Worm (Caenorhabditis elegans) whole organism, L2 larva: ENCODE results near the gene M03F8.7.

ENCODE experiments used
- F13H6.1 ChIP-seq: sonication (generic microtip); optimal IDR thresholded peaks from 2 replicates; lab custom pipeline; 2016; ENCODE audit warnings: missing genetic modification characterization, missing compliant biosample characterization
- Y55F3AM.14 ChIP-seq: fragments of 200-800 bp; sonication (Bioruptor generic); optimal IDR thresholded peaks from 2 replicates; lab custom pipeline; 2018; ENCODE audit warnings: mild to moderate bottlenecking, missing genetic modification characterization, missing compliant biosample characterization
- ZK546.5 ChIP-seq: sonication (generic microtip); optimal IDR thresholded peaks from 2 replicates; lab custom pipeline; 2017; ENCODE audit warnings: missing biosample characterization, missing genetic modification characterization
- aly-2 ChIP-seq: fragments of 150-350 bp; optimal IDR thresholded peaks from 2 replicates; lab custom pipeline; 2014; ENCODE audit warnings: missing biosample characterization, missing genetic modification characterization
- ceh-16 ChIP-seq: fragments of 150-350 bp; optimal IDR thresholded peaks from 2 replicates; lab custom pipeline; 2014; ENCODE audit warnings: missing biosample characterization, missing genetic modification characterization
- ceh-82 ChIP-seq: fragments of 150-350 bp; optimal IDR thresholded peaks from 2 replicates; lab custom pipeline; 2014; ENCODE audit warnings: missing biosample characterization, missing genetic modification characterization
- crh-2 ChIP-seq: sonication (generic microtip); optimal IDR thresholded peaks from 2 replicates; lab custom pipeline; 2017; ENCODE audit warnings: missing biosample characterization, missing genetic modification characterization
- fos-1 ChIP-seq: fragments of 150-350 bp; optimal IDR thresholded peaks from 2 replicates; lab custom pipeline; 2014; ENCODE audit warnings: missing biosample characterization, missing genetic modification characterization
- gmeb-1 ChIP-seq: fragments of 150-350 bp; optimal IDR thresholded peaks from 2 replicates; lab custom pipeline; 2014; ENCODE audit warnings: missing biosample characterization, missing genetic modification characterization
- lin-39 ChIP-seq: fragments of 150-350 bp; optimal IDR thresholded peaks from 2 replicates; lab custom pipeline; 2014; ENCODE audit warnings: missing biosample characterization, missing genetic modification reagents, missing genetic modification characterization
- lsy-2 ChIP-seq, 2 experiments: fragments of 150-350 bp in 1 of 2; sonication (generic microtip) in 1 of 2; optimal IDR thresholded peaks; 2 replicates each; lab custom pipeline; 2014 to 2017; ENCODE audit warnings: missing biosample characterization in 2 of 2, missing genetic modification characterization in 2 of 2
- mab-5 ChIP-seq: fragments of 150-350 bp; optimal IDR thresholded peaks from 2 replicates; lab custom pipeline; 2014; ENCODE audit warnings: missing biosample characterization, missing genetic modification characterization
- mbf-1 ChIP-seq: sonication (generic microtip); optimal IDR thresholded peaks from 2 replicates; lab custom pipeline; 2017; ENCODE audit warnings: missing biosample characterization, missing genetic modification characterization
- mdl-1 ChIP-seq, 2 experiments: fragments of 150-350 bp in 1 of 2; sonication (generic microtip) in 1 of 2; optimal IDR thresholded peaks; 2 replicates each; lab custom pipeline; 2017; ENCODE audit warnings: missing biosample characterization in 2 of 2, missing genetic modification characterization in 2 of 2
- nhr-10 ChIP-seq: sonication (generic microtip); optimal IDR thresholded peaks from 2 replicates; lab custom pipeline; 2017; ENCODE audit warnings: missing biosample characterization, missing genetic modification characterization
- nhr-11 ChIP-seq: fragments of 150-350 bp; optimal IDR thresholded peaks from 2 replicates; lab custom pipeline; 2014; ENCODE audit warnings: missing biosample characterization, missing genetic modification characterization
- nhr-12 ChIP-seq: fragments of 150-350 bp; optimal IDR thresholded peaks from 2 replicates; lab custom pipeline; 2014; ENCODE audit warnings: missing biosample characterization, missing genetic modification characterization
- nhr-129 ChIP-seq: fragments of 150-350 bp; optimal IDR thresholded peaks from 2 replicates; lab custom pipeline; 2014; ENCODE audit warnings: missing biosample characterization, missing genetic modification characterization
- nhr-21 ChIP-seq: fragments of 150-350 bp; optimal IDR thresholded peaks from 2 replicates; lab custom pipeline; 2014; ENCODE audit warnings: missing biosample characterization, missing genetic modification characterization
- nhr-237 ChIP-seq: fragments of 150-350 bp; optimal IDR thresholded peaks from 2 replicates; lab custom pipeline; 2014; ENCODE audit warnings: missing biosample characterization, missing genetic modification characterization
- nhr-25 ChIP-seq: fragments of 150-350 bp; sonication (generic microtip); optimal IDR thresholded peaks from 3 replicates; lab custom pipeline; 2014; ENCODE audit warnings: missing biosample characterization, missing genetic modification characterization
- nhr-77 ChIP-seq: fragments of 150-350 bp; optimal IDR thresholded peaks from 2 replicates; lab custom pipeline; 2014; ENCODE audit warnings: missing biosample characterization, missing genetic modification characterization
- peb-1 ChIP-seq: fragments of 150-350 bp; optimal IDR thresholded peaks from 2 replicates; lab custom pipeline; 2014; ENCODE audit warnings: missing biosample characterization, missing genetic modification characterization
- skn-1 ChIP-seq: sonication (generic microtip); optimal IDR thresholded peaks from 2 replicates; lab custom pipeline; 2017; ENCODE audit warnings: missing biosample characterization, missing genetic modification characterization
- sma-3 ChIP-seq: sonication (generic microtip); optimal IDR thresholded peaks from 2 replicates; lab custom pipeline; 2016; ENCODE audit warnings: missing genetic modification reagents, missing genetic modification characterization, missing compliant biosample characterization
- sma-9 ChIP-seq, 2 experiments: fragments of 150-350 bp in 1 of 2; sonication (generic microtip) in 1 of 2; optimal IDR thresholded peaks; 2 replicates each; lab custom pipeline; 2014 to 2016; ENCODE audit warnings: missing genetic modification characterization in 2 of 2, mild to moderate bottlenecking in 1 of 2, missing biosample characterization in 1 of 2, missing compliant biosample characterization in 1 of 2, missing genetic modification reagents in 1 of 2, moderate library complexity in 1 of 2
- snpc-4 ChIP-seq: fragments of 150-350 bp; optimal IDR thresholded peaks from 2 replicates; lab custom pipeline; 2014; ENCODE audit warnings: missing biosample characterization, missing genetic modification characterization
- unc-39 ChIP-seq: fragments of 150-350 bp; optimal IDR thresholded peaks from 2 replicates; lab custom pipeline; 2014; ENCODE audit warnings: missing biosample characterization, missing genetic modification characterization
- unc-55 ChIP-seq: fragments of 150-350 bp; sonication (generic microtip); optimal IDR thresholded peaks from 3 replicates; lab custom pipeline; 2014; ENCODE audit warnings: missing biosample characterization, missing genetic modification reagents, missing genetic modification characterization
- unc-62 ChIP-seq: fragments of 150-350 bp; optimal IDR thresholded peaks from 2 replicates; lab custom pipeline; 2014; ENCODE audit warnings: missing biosample characterization, missing genetic modification reagents, missing genetic modification characterization
- ztf-1 ChIP-seq: fragments of 200-800 bp; sonication (Bioruptor generic); conservative IDR thresholded peaks from 2 replicates; pipeline ENCODE4 v1.3.6; 2022; ENCODE audit warnings: missing genetic modification characterization, missing compliant biosample characterization
- ztf-11 ChIP-seq: sonication (generic microtip); optimal IDR thresholded peaks from 2 replicates; lab custom pipeline; 2017; ENCODE audit warnings: missing biosample characterization, missing genetic modification characterization
- ztf-4 ChIP-seq: fragments of 150-350 bp; optimal IDR thresholded peaks from 2 replicates; lab custom pipeline; 2014; ENCODE audit warnings: missing biosample characterization, missing genetic modification characterization

Gene M03F8.7

ce11 chrV:5982722-5983121 is 46.0 kb downstream of the M03F8.7 start:
- TF ChIP-seq nhr-25 (no peak), unc-55 (GFP tag; lab: Kevin White, UChicago) (no peak), snpc-4 (tag; lab: Kevin White, UChicago) (no peak), sma-9 (GFP tag; optimal IDR thresholded peaks at IDR 0.05; lab: Kevin White, UChicago) (no peak), sma-9 (tag; optimal IDR thresholded peaks at IDR 0.05; lab: Kevin White, UChicago) (no peak), nhr-11 (tag; lab: Kevin White, UChicago) (no peak), aly-2 (tag; lab: Kevin White, UChicago) (no peak), unc-39 (tag; lab: Kevin White, UChicago) (no peak), lin-39 (tag; lab: Kevin White, UChicago) (no peak), skn-1 (tag; lab: Kevin White, UChicago) (no peak), crh-2 (tag; lab: Kevin White, UChicago) (no peak), fos-1 (no peak), F13H6.1 (tag; lab: Kevin White, UChicago) (no peak), nhr-129 (tag; lab: Kevin White, UChicago) (no peak), lsy-2 (tag; optimal IDR thresholded peaks at IDR 0.05; lab: Kevin White, UChicago) (no peak)

DNA sequence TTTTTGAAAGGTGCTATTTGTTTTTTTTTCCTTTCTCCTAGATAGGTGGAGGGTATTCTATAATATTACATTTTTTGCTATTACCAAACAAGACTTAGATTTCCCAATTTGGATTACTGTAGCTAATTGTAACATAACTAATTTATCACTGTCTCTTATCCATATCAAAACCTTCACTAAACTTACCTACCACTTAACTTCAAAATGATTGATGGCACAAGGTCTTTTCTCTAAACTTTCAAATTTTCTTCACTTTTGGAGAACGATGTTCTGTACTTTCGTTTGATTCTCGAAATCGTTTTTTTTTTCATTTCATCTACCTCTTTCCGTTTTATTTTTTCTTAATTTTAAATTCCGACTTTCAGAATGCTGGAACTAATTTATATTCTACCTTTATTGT is 46.6 kb downstream of the M03F8.7 start, which contains the start of gene dhs-16:
Gene dhs-16, plus strand, starts transcription at position 366 of the 400 bp plus-strand sequence.
- no peak for TF ChIP-seq gmeb-1 (tag; lab: Kevin White, UChicago)
- no peak for TF ChIP-seq Y55F3AM.14 (GFP tag; lab: Kevin White, UChicago)
- TF ChIP-seq snpc-4 (tag; lab: Kevin White, UChicago) = no peak
- TF ChIP-seq nhr-11 (tag; lab: Kevin White, UChicago) = no peak
- TF ChIP-seq nhr-237 (tag; lab: Kevin White, UChicago) = no peak
- TF ChIP-seq nhr-21 (tag; lab: Kevin White, UChicago) = no peak
- TF ChIP-seq lin-39 (tag; lab: Kevin White, UChicago) = no peak
- TF ChIP-seq ZK546.5 (tag; lab: Kevin White, UChicago) = no peak
- no peak for TF ChIP-seq nhr-77
- no peak for TF ChIP-seq nhr-10 (tag; lab: Kevin White, UChicago)
- TF ChIP-seq skn-1 (tag; lab: Kevin White, UChicago) = no peak
- TF ChIP-seq fos-1 = no peak
- TF ChIP-seq mab-5 (tag; lab: Kevin White, UChicago) = no peak
- TF ChIP-seq mdl-1 (tag; optimal IDR thresholded peaks at IDR 0.05; lab: Kevin White, UChicago) = no peak
- no peak for TF ChIP-seq ztf-4 (tag; lab: Kevin White, UChicago)
- no peak for TF ChIP-seq nhr-12
- no peak for TF ChIP-seq unc-62 (GFP tag; lab: Kevin White, UChicago)
- TF ChIP-seq ztf-11 (tag; lab: Kevin White, UChicago) = no peak
- no peak for TF ChIP-seq ztf-1 (GFP tag; lab: Robert Waterston, UW)

ce11 chrV:5984244-5984643 is 47.5 kb downstream of the M03F8.7 start:
- TF ChIP-seq ceh-82 (tag; lab: Kevin White, UChicago) (no peak), nhr-21 (tag; lab: Kevin White, UChicago) (no peak), mdl-1 (tag; optimal IDR thresholded peaks at IDR 0.05; lab: Kevin White, UChicago) (no peak), unc-39 (tag; lab: Kevin White, UChicago) (no peak), nhr-25 (no peak), peb-1 (tag; lab: Kevin White, UChicago) (no peak), ztf-11 (tag; lab: Kevin White, UChicago) (no peak), nhr-11 (tag; lab: Kevin White, UChicago) (no peak)

DNA sequence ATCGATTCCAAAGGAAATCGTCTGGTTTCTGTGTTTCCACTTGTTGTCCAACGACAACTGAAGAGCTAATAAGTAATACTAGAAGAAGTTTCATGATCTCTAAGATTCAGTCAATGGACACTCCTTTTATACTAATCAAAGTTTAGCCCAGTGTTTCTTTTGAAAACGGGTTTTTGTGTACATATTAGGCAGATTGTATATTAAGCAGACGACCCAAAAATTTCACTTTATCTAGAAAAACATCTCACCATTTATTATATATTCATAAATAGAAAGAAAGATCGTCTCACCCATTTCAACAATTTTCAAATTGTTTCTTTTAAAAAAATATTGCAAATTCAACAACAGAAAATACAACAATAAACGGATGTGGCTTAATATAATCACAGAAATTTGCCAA is 50.0 kb downstream of the M03F8.7 start, which contains the start of gene C10F3.7:
Gene C10F3.7, minus strand, starts transcription at position 101 of the 400 bp plus-strand sequence.
- TF ChIP-seq nhr-10 (tag; lab: Kevin White, UChicago) (no peak), gmeb-1 (tag; lab: Kevin White, UChicago) (no peak), sma-3 (GFP tag; lab: Kevin White, UChicago) (no peak), ceh-16 (no peak), Y55F3AM.14 (GFP tag; lab: Kevin White, UChicago) (no peak), mbf-1 (no peak), ztf-4 (tag; lab: Kevin White, UChicago) (no peak)
- TF ChIP-seq, all 48 proteins: peak for 0
